Worm (Caenorhabditis elegans): ENCODE measurements around the gene nra-4.

DNA sequence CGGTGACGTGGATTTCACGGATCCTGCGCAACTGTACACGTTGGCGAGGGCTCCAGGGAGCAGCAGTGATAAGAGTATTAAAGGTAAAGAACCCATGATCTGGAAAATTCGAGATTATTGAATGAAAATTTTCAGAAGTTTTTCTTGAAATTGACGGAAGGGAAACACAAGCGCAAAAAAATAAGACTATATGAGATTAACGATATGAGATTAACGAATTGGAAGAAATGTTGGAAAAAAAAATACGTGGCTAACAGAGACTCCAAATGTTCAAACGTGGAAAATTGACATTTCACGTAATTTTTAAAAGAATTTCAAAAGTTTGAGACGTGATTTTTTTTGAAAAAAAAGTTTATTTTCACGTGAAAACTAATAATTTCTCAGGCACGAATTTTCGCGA, at the start of gene nra-4:
- TF ChIP-seq him-1 (tag; optimal IDR thresholded peaks at IDR 0.05) (no peak), dao-5 (tag; optimal IDR thresholded peaks at IDR 0.05) (no peak), W03F9.2 (tag; optimal IDR thresholded peaks at IDR 0.05) (no peak)

All from whole organism, L4/young adult.